Fruit fly (Drosophila melanogaster): ENCODE results near the gene tara.

tara gene

dm6 chr3R:16280003-16280998 lies 54.9 kb downstream of the tara start (continued):
- TF ChIP-seq CG6765 (GFP tag; optimal IDR thresholded peaks at IDR 0.05) (peak; percentile 99), Bteb2 (GFP tag; optimal IDR thresholded peaks at IDR 0.05) (peak; percentile 100), CG1529 (GFP tag; optimal IDR thresholded peaks at IDR 0.05) (peak; percentile 99), dati (GFP tag; IDR thresholded peaks at IDR 0.05) (peak; percentile 99), Dip2 (GFP tag; IDR thresholded peaks at IDR 0.05) (peak; percentile 80; the same call in 1 of the 2 replicates), Dip3 (GFP tag; optimal IDR thresholded peaks at IDR 0.05) (peak; percentile 98), CG10959 (GFP tag; IDR thresholded peaks at IDR 0.05) (peak; percentile 99), hth (optimal IDR thresholded peaks at IDR 0.05) (no peak), Rfx (GFP tag; IDR thresholded peaks at IDR 0.05) (peak; percentile 99), CG10654 (GFP tag; optimal IDR thresholded peaks at IDR 0.05) (peak; percentile 99), HHEX (GFP tag; optimal IDR thresholded peaks at IDR 0.05) (peak; percentile 99), CG7987 (GFP tag; optimal IDR thresholded peaks at IDR 0.05) (peak; percentile 96), CG17359 (tag; optimal IDR thresholded peaks at IDR 0.05) (peak; percentile 100), YL-1 (GFP tag; optimal IDR thresholded peaks at IDR 0.05) (peak; percentile 99), tll (GFP tag; optimal IDR thresholded peaks at IDR 0.05) (peak in 1 of 2 experiments; percentile 89), slp2 (GFP tag; optimal IDR thresholded peaks at IDR 0.05) (peak; percentile 99), hbn (GFP tag; IDR thresholded peaks at IDR 0.05; ENCODE audit: partially characterized antibody) (no peak), Neu2 (GFP tag; optimal IDR thresholded peaks at IDR 0.05; ENCODE audit: borderline replicate concordance) (peak; percentile 98), CHES-1-like (GFP tag; optimal IDR thresholded peaks at IDR 0.05) (peak; percentile 100), br (optimal IDR thresholded peaks at IDR 0.05) (no peak), CG2889 (GFP tag; IDR thresholded peaks at IDR 0.05) (peak; percentile 99), fd102C (GFP tag; optimal IDR thresholded peaks at IDR 0.05) (peak; percentile 99), slou (GFP tag; optimal IDR thresholded peaks at IDR 0.05) (peak; percentile 98), CG6689 (GFP tag; IDR thresholded peaks at IDR 0.05) (peak; percentile 99), sqz (GFP tag; optimal IDR thresholded peaks at IDR 0.05) (peak; percentile 99), ranshi (GFP tag; IDR thresholded peaks at IDR 0.05) (peak; percentile 99), CG15073 (GFP tag; optimal IDR thresholded peaks at IDR 0.05) (peak; percentile 91), mirr (GFP tag; optimal IDR thresholded peaks at IDR 0.05) (peak; percentile 97), CG4820 (GFP tag; optimal IDR thresholded peaks at IDR 0.05) (peak; percentile 99), tin (GFP tag; optimal IDR thresholded peaks at IDR 0.05) (peak; percentile 99), CG10267 (tag; optimal IDR thresholded peaks at IDR 0.05) (peak; percentile 99), BtbVII (GFP tag; optimal IDR thresholded peaks at IDR 0.05) (peak; percentile 99), ato (GFP tag; IDR thresholded peaks at IDR 0.05; ENCODE audit: partially characterized antibody) (no peak), CG7928 (GFP tag; optimal IDR thresholded peaks at IDR 0.05) (peak; percentile 83), sens (GFP tag) (peak; percentile 100), CG11560 (tag; IDR thresholded peaks at IDR 0.05) (peak; percentile 89; the same call in 2 of the 3 replicates), pnt (GFP tag; optimal IDR thresholded peaks at IDR 0.05) (peak; percentile 99), HLH54F (GFP tag; optimal IDR thresholded peaks at IDR 0.05) (peak; percentile 99), CG16813 (GFP tag; IDR thresholded peaks at IDR 0.05; ENCODE audit: partially characterized antibody) (0 out of 3 replicates have a peak, but pooled peaks have one; percentile 28), dimm (GFP tag; IDR thresholded peaks at IDR 0.05) (no peak; the same call in 1 of the 2 replicates), Vsx1 (GFP tag; optimal IDR thresholded peaks at IDR 0.05) (peak; percentile 97), CG3407 (GFP tag; optimal IDR thresholded peaks at IDR 0.05) (peak; percentile 98), CG15269 (tag; optimal IDR thresholded peaks at IDR 0.05) (peak; percentile 100), Rx (GFP tag; IDR thresholded peaks at IDR 0.05) (peak; percentile 99), nom (GFP tag; optimal IDR thresholded peaks at IDR 0.05) (peak; percentile 98), CG4328 (GFP tag; optimal IDR thresholded peaks at IDR 0.05) (peak; percentile 98), CG34422 (GFP tag; IDR thresholded peaks at IDR 0.05) (peak; percentile 99), CG11695 (GFP tag; IDR thresholded peaks at IDR 0.05) (peak; percentile 100)
